Worm (Caenorhabditis elegans) whole organism, L3 larva: ENCODE data around the gene pha-4.

Source experiments
- lin-39 ChIP-seq: fragments of 150-350 bp; optimal IDR thresholded peaks from 2 replicates; lab custom pipeline; 2018; ENCODE audit warnings: missing biosample characterization, missing genetic modification reagents, missing genetic modification characterization
- nhr-77 ChIP-seq: fragments of 150-350 bp; optimal IDR thresholded peaks from 2 replicates; lab custom pipeline; 2014; ENCODE audit warnings: missing biosample characterization, missing genetic modification characterization
- unc-62 ChIP-seq: fragments of 150-350 bp; sonication (generic microtip); optimal IDR thresholded peaks from 4 replicates; lab custom pipeline; 2014; ENCODE audit warnings: missing biosample characterization, missing genetic modification reagents, missing genetic modification characterization

- TF ChIP-seq lin-39 (tag; lab: Kevin White, UChicago) (no peak), nhr-77 (tag; lab: Kevin White, UChicago) (no peak), unc-62 (GFP tag; lab: Kevin White, UChicago) (no peak)
Observed at ce11 chrV:20770846-20771245, 18.0 kb downstream of the pha-4 start.
